Worm (Caenorhabditis elegans) whole organism, L1 larva: ENCODE data around the gene F44A6.3.

ENCODE experiments used
- C04F5.9 ChIP-seq: sonication (generic microtip); optimal IDR thresholded peaks from 2 replicates; lab custom pipeline; 2016; ENCODE audit warnings: missing genetic modification characterization, missing compliant biosample characterization
- aly-2 ChIP-seq: fragments of 150-350 bp; optimal IDR thresholded peaks from 2 replicates; lab custom pipeline; 2014; ENCODE audit warnings: missing biosample characterization, missing genetic modification characterization
- dpl-1 ChIP-seq, 3 experiments: fragments of 150-350 bp in 2 of 3; sonication (generic microtip) in 1 of 3; optimal IDR thresholded peaks; 2 replicates each; lab custom pipeline; 2014 to 2017; ENCODE audit warnings: missing biosample characterization in 3 of 3, missing genetic modification characterization in 3 of 3, missing genetic modification reagents in 3 of 3
- efl-3 ChIP-seq: fragments of 200-800 bp; sonication (Bioruptor generic); optimal IDR thresholded peaks from 2 replicates; lab custom pipeline; 2018; ENCODE audit warnings: mild to moderate bottlenecking, missing genetic modification characterization, missing compliant biosample characterization
- mdl-1 ChIP-seq, 2 experiments: fragments of 150-350 bp; optimal IDR thresholded peaks; 2 replicates each; lab custom pipeline; 2014 to 2017; ENCODE audit warnings: missing biosample characterization in 2 of 2, missing genetic modification characterization in 2 of 2, inconsistent platforms in 1 of 2
- nhr-71 ChIP-seq: sonication (generic microtip); optimal IDR thresholded peaks from 2 replicates; lab custom pipeline; 2016; ENCODE audit warnings: mild to moderate bottlenecking, missing genetic modification characterization, moderate library complexity, missing compliant biosample characterization
- unc-98 ChIP-seq: fragments of 200-800 bp; sonication (Bioruptor generic); IDR thresholded peaks from 2 replicates; pipeline ENCODE4 v1.3.6; 2022; ENCODE audit warnings: missing genetic modification characterization, missing compliant biosample characterization

DNA sequence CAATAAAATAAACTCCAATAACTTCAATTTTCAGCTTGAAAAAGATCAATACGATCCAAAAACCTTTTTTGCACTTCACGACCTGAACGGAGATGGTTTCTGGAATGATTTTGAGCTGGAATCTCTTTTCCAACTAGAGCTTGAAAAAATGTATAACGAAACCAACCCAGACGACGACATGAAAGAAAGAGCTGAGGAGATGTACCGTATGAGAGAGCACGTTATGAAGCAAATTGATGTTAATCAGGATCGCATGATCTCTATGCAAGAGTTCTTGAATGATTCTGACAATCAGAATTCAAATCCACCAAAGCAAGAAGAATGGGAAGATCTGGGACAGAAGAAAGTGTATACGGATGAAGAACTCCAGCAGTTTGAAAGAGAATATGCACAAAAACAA is 13.4 kb upstream of the F44A6.3 start:
- no peak for TF ChIP-seq C04F5.9 (tag; lab: Kevin White, UChicago)
- no peak for TF ChIP-seq dpl-1 (GFP tag; optimal IDR thresholded peaks at IDR 0.05; lab: Kevin White, UChicago)
- TF ChIP-seq aly-2 (tag; lab: Kevin White, UChicago), result no peak
- TF ChIP-seq nhr-71 (tag; lab: Kevin White, UChicago), result no peak
- no peak for TF ChIP-seq efl-3
- TF ChIP-seq unc-98 (GFP tag; lab: Robert Waterston, UW), result no peak
- no peak for TF ChIP-seq mdl-1 (tag; optimal IDR thresholded peaks at IDR 0.05; lab: Kevin White, UChicago)
